Worm (Caenorhabditis elegans): ENCODE measurements around the gene str-43.

ce11 chrV:15757645-15758044 is 5.7 kb upstream of the str-43 start:
- TF ChIP-seq fax-1 (tag; optimal IDR thresholded peaks at IDR 0.05) (no peak), F13H6.1 (tag; optimal IDR thresholded peaks at IDR 0.05) (no peak), sox-2 (GFP tag; IDR thresholded peaks at IDR 0.05) (no peak), tbx-7 (tag; optimal IDR thresholded peaks at IDR 0.05) (no peak), madf-2 (tag; optimal IDR thresholded peaks at IDR 0.05) (no peak), ama-1 (optimal IDR thresholded peaks at IDR 0.05) (no peak), odd-2 (tag; optimal IDR thresholded peaks at IDR 0.05) (no peak), C08G9.2 (tag; optimal IDR thresholded peaks at IDR 0.05) (no peak), ceh-19 (GFP tag; optimal IDR thresholded peaks at IDR 0.05) (no peak), pag-3 (tag; optimal IDR thresholded peaks at IDR 0.05; ENCODE audit: borderline replicate concordance) (no peak)

All from whole organism, late embryonic.